Worm (Caenorhabditis elegans) whole organism, late embryonic: ENCODE data around the gene T16G12.1.

Source experiments
- C38D4.7 ChIP-seq: fragments of 200-800 bp; sonication (Bioruptor generic); optimal IDR thresholded peaks from 2 replicates; lab custom pipeline; 2018; ENCODE audit warnings: mild to moderate bottlenecking, missing genetic modification characterization, moderate library complexity, missing compliant biosample characterization
- F13H6.1 ChIP-seq: sonication (generic microtip); optimal IDR thresholded peaks from 2 replicates; lab custom pipeline; 2016; ENCODE audit warnings: missing genetic modification characterization, missing compliant biosample characterization
- K02D7.2 ChIP-seq: sonication (generic microtip); optimal IDR thresholded peaks from 2 replicates; lab custom pipeline; 2017; ENCODE audit warnings: mild to moderate bottlenecking, missing genetic modification characterization, missing compliant biosample characterization
- K09A11.1 ChIP-seq: sonication (generic microtip); optimal IDR thresholded peaks from 2 replicates; lab custom pipeline; 2017; ENCODE audit warnings: antibody characterized with exemption, mild to moderate bottlenecking, missing genetic modification characterization, missing compliant biosample characterization; ENCODE audit not compliant: insufficient read depth
- T23F11.4 ChIP-seq: fragments of 200-800 bp; sonication (Bioruptor generic); optimal IDR thresholded peaks from 2 replicates; lab custom pipeline; 2018; ENCODE audit warnings: mild to moderate bottlenecking, missing genetic modification characterization, missing compliant biosample characterization
- elt-2 ChIP-seq: sonication (generic microtip); optimal IDR thresholded peaks from 2 replicates; lab custom pipeline; 2016; ENCODE audit warnings: missing genetic modification reagents, missing genetic modification characterization, missing compliant biosample characterization
- elt-4 ChIP-seq: sonication (generic microtip); optimal IDR thresholded peaks from 2 replicates; lab custom pipeline; 2016; ENCODE audit warnings: missing genetic modification characterization, missing compliant biosample characterization
- eyg-1 ChIP-seq: sonication (generic microtip); optimal IDR thresholded peaks from 2 replicates; lab custom pipeline; 2016; ENCODE audit warnings: missing genotype, missing genetic modification characterization, missing compliant biosample characterization
- nfya-1 ChIP-seq: sonication (generic microtip); optimal IDR thresholded peaks from 2 replicates; lab custom pipeline; 2017; ENCODE audit warnings: missing genetic modification characterization, mild to moderate bottlenecking, missing compliant biosample characterization, antibody characterized with exemption, moderate library complexity
- pha-4 ChIP-seq: fragments of 150-350 bp; optimal IDR thresholded peaks from 2 replicates; lab custom pipeline; 2018; ENCODE audit warnings: missing biosample characterization, missing genetic modification reagents, missing genetic modification characterization
- sox-4 ChIP-seq: sonication (generic microtip); optimal IDR thresholded peaks from 2 replicates; lab custom pipeline; 2017; ENCODE audit warnings: mild to moderate bottlenecking, missing genetic modification characterization, inconsistent platforms, missing compliant biosample characterization

- TF ChIP-seq elt-4 (tag; lab: Kevin White, UChicago) (no peak), eyg-1 (tag; lab: Kevin White, UChicago) (no peak), elt-2 (no peak), pha-4 (tag; lab: Kevin White, UChicago) (no peak), T23F11.4 (no peak), sox-4 (no peak), C38D4.7 (GFP tag; lab: Kevin White, UChicago) (no peak), K02D7.2 (no peak), F13H6.1 (tag; lab: Kevin White, UChicago) (no peak), K09A11.1 (tag; lab: Kevin White, UChicago) (no peak), nfya-1 (tag; lab: Kevin White, UChicago) (no peak)
Observed at ce11 chrIII:10078784-10079183, 29.1 kb upstream of the T16G12.1 start.
